Worm (Caenorhabditis elegans) whole organism, midembryonic: ENCODE data around the gene C24A8.5.

ENCODE experiments used
- T22C8.4 ChIP-seq: fragments of 200-800 bp; sonication (Bioruptor generic); IDR thresholded peaks from 2 replicates; pipeline ENCODE4 v1.3.6; 2022; ENCODE audit warnings: missing genetic modification characterization, missing compliant biosample characterization
- flt-1 ChIP-seq: fragments of 200-800 bp; sonication (Bioruptor generic); IDR thresholded peaks from 2 replicates; pipeline ENCODE4 v1.3.6; 2022; ENCODE audit warnings: missing genetic modification characterization, missing compliant biosample characterization
- klf-2 ChIP-seq: fragments of 200-800 bp; sonication (Bioruptor generic); conservative IDR thresholded peaks from 2 replicates; pipeline ENCODE4 v1.3.6; 2022; ENCODE audit warnings: missing genetic modification reagents, missing genetic modification characterization, missing compliant biosample characterization
- ref-1 ChIP-seq: fragments of 200-800 bp; sonication (Bioruptor generic); conservative IDR thresholded peaks from 2 replicates; pipeline ENCODE4 v1.3.6; 2022; ENCODE audit warnings: missing genetic modification reagents, missing genetic modification characterization, missing compliant biosample characterization
- tab-1 ChIP-seq: fragments of 200-800 bp; sonication (Bioruptor generic); IDR thresholded peaks from 2 replicates; pipeline ENCODE4 v1.3.6; 2022; ENCODE audit warnings: missing genetic modification characterization, missing compliant biosample characterization

DNA sequence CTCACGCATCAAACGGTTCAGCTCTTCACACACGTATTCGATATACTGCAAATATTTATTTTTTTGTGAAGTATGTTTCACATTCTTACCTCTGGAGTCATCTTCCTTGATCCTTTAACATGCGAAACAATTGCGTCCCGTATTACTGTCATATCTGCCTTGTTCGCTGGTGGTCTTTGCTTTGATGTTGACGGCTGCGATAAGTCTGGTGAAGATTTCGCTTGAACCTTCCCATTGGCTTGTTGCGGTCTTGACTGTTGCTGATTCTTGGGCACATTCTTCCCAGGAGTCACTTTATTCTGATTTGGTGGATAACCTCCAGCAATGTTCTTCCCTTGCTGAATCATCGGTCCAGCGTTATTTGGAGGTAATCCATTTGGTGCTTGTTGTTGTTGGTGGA is 25.5 kb downstream of the C24A8.5 start:
- no peak for TF ChIP-seq tab-1 (GFP tag; lab: Robert Waterston, UW)
- no peak for TF ChIP-seq ref-1 (GFP tag; lab: Robert Waterston, UW)
- no peak for TF ChIP-seq flt-1 (GFP tag; lab: Robert Waterston, UW)
- no peak for TF ChIP-seq klf-2 (GFP tag; lab: Robert Waterston, UW)
- TF ChIP-seq T22C8.4 (GFP tag; lab: Robert Waterston, UW): no peak
